Worm (Caenorhabditis elegans): ENCODE results near the gene vps-41.

Gene vps-41

DNA sequence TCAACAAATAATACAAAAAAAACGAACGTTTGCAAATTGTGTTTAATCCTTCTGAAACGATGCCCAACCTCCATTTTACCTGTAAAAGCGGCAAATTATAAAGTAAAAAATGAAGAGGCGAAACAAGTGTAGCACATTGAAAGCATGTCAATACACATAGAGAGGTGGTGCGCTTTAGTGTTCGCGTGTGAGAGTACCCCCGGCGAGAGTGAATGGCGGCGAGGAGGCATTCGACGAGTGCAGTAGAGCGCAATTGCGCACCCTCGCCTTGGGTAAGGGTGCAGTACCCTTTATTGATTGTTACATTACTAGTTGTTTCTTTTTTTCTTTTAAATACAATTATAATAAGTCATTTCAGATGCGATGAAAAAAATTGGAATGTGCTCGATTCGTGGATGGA, 8.4 kb upstream of the vps-41 start, which contains the start of gene hst-6:
Gene hst-6, plus strand, starts transcription at position 353 of the 400 bp plus-strand sequence.
- peak; percentile 22 to 72 (median 33) for TF ChIP-seq ceh-82 (tag; optimal IDR thresholded peaks at IDR 0.05)
- peak; percentile 65 for TF ChIP-seq xbp-1 (tag; optimal IDR thresholded peaks at IDR 0.05)
- no peak for TF ChIP-seq pqm-1 (tag; optimal IDR thresholded peaks at IDR 0.05)
- TF ChIP-seq lin-35 (GFP tag; optimal IDR thresholded peaks at IDR 0.05) = peak; percentile 38 to 58
- TF ChIP-seq ets-5 (GFP tag; IDR thresholded peaks at IDR 0.05) = no peak
- TF ChIP-seq ces-1 (GFP tag; optimal IDR thresholded peaks at IDR 0.05) = no peak
- peak; percentile 49 for TF ChIP-seq nhr-90 (tag; optimal IDR thresholded peaks at IDR 0.05; ENCODE audit: poor library complexity)
- no peak for TF ChIP-seq nhr-11 (tag; optimal IDR thresholded peaks at IDR 0.05)
- TF ChIP-seq tlp-1 (tag; optimal IDR thresholded peaks at IDR 0.05) = no peak
- peak; percentile 33 for TF ChIP-seq lin-15B (tag; optimal IDR thresholded peaks at IDR 0.05)
- TF ChIP-seq sptf-1 (tag; optimal IDR thresholded peaks at IDR 0.05) = no peak
- TF ChIP-seq skn-1 (tag; optimal IDR thresholded peaks at IDR 0.05) = peak; percentile 62
- TF ChIP-seq fkh-8 (tag; optimal IDR thresholded peaks at IDR 0.05) = peak; percentile 19
- TF ChIP-seq fkh-4 (tag; optimal IDR thresholded peaks at IDR 0.05; ENCODE audit: borderline replicate concordance) = no peak
- no peak for TF ChIP-seq irx-1 (tag; optimal IDR thresholded peaks at IDR 0.05)
- TF ChIP-seq swsn-7 (tag; optimal IDR thresholded peaks at IDR 0.05) = peak; percentile 57
- no peak for TF ChIP-seq mdl-1 (tag; optimal IDR thresholded peaks at IDR 0.05)
- no peak for TF ChIP-seq nhr-77 (tag; optimal IDR thresholded peaks at IDR 0.05)
- TF ChIP-seq dsc-1 (tag; optimal IDR thresholded peaks at IDR 0.05) = peak; percentile 40
- TF ChIP-seq lin-14 (GFP tag; optimal IDR thresholded peaks at IDR 0.05) = peak; percentile 92
- TF ChIP-seq jun-1 (tag; optimal IDR thresholded peaks at IDR 0.05) = peak; percentile 20
- TF ChIP-seq nhr-47 (tag; optimal IDR thresholded peaks at IDR 0.05) = peak; percentile 65
- TF ChIP-seq efl-1 (optimal IDR thresholded peaks at IDR 0.05) = peak; percentile 28 to 43
- TF ChIP-seq efl-1 (GFP tag; optimal IDR thresholded peaks at IDR 0.05 in 1 of 2) = peak; percentile 22 to 82
- TF ChIP-seq ceh-63 (GFP tag; optimal IDR thresholded peaks at IDR 0.05) = no peak
- TF ChIP-seq dpl-1 (GFP tag; optimal IDR thresholded peaks at IDR 0.05) = peak in 2 of 3 experiments; percentile 16 to 35
- TF ChIP-seq snu-23 (GFP tag; optimal IDR thresholded peaks at IDR 0.05) = peak; percentile 69
- TF ChIP-seq nhr-85 (tag) = peak; percentile 51
- peak; percentile 54 for TF ChIP-seq tbx-2 (tag; optimal IDR thresholded peaks at IDR 0.05)
- peak; percentile 28 for TF ChIP-seq fos-1 (tag; optimal IDR thresholded peaks at IDR 0.05)
- no peak for TF ChIP-seq ama-1 (optimal IDR thresholded peaks at IDR 0.05)
- peak; percentile 66 for TF ChIP-seq mep-1 (tag; optimal IDR thresholded peaks at IDR 0.05)
- TF ChIP-seq vab-15 (tag; optimal IDR thresholded peaks at IDR 0.05) = no peak
- TF ChIP-seq zip-4 (GFP tag; optimal IDR thresholded peaks at IDR 0.05) = no peak
- peak; percentile 45 to 52 for TF ChIP-seq lsy-2 (tag; optimal IDR thresholded peaks at IDR 0.05)
- TF ChIP-seq hpl-2 (GFP tag; optimal IDR thresholded peaks at IDR 0.05) = no peak
- TF ChIP-seq snpc-4 (tag; optimal IDR thresholded peaks at IDR 0.05) = peak; percentile 37
- TF ChIP-seq rnt-1 (tag; optimal IDR thresholded peaks at IDR 0.05) = peak; percentile 56
- TF ChIP-seq grh-1 (GFP tag; IDR thresholded peaks at IDR 0.05) = no peak
- peak; percentile 70 for TF ChIP-seq unc-130 (tag; optimal IDR thresholded peaks at IDR 0.05)
- no peak for TF ChIP-seq aly-2 (tag; optimal IDR thresholded peaks at IDR 0.05)
- TF ChIP-seq nhr-19 (GFP tag; conservative IDR thresholded peaks at IDR 0.05) = peak; percentile 37
- peak; percentile 67 for TF ChIP-seq nhr-20 (tag; optimal IDR thresholded peaks at IDR 0.05)
- no peak for TF ChIP-seq nhr-76 (tag; optimal IDR thresholded peaks at IDR 0.05)
- TF ChIP-seq fkh-10 (GFP tag; optimal IDR thresholded peaks at IDR 0.05) = no peak
- peak in 1 of 2 experiments; percentile 6 for TF ChIP-seq ztf-11 (tag; optimal IDR thresholded peaks at IDR 0.05)
- no peak for TF ChIP-seq Y116A8C.19 (tag; optimal IDR thresholded peaks at IDR 0.05; ENCODE audit: borderline replicate concordance)
- TF ChIP-seq ceh-90 (tag; optimal IDR thresholded peaks at IDR 0.05) = no peak
- peak; percentile 47 for TF ChIP-seq unc-86 (tag; optimal IDR thresholded peaks at IDR 0.05)
- TF ChIP-seq hlh-17 (GFP tag; optimal IDR thresholded peaks at IDR 0.05; ENCODE audit: borderline replicate concordance) = no peak
- TF ChIP-seq C16A3.4 (tag; optimal IDR thresholded peaks at IDR 0.05) = peak; percentile 74
- TF ChIP-seq mab-9 (GFP tag; IDR thresholded peaks at IDR 0.05) = no peak
- TF ChIP-seq F16B12.6 (tag; optimal IDR thresholded peaks at IDR 0.05) = peak; percentile 8
- no peak for TF ChIP-seq aha-1 (tag; optimal IDR thresholded peaks at IDR 0.05)
- TF ChIP-seq sup-37 (GFP tag; optimal IDR thresholded peaks at IDR 0.05) = no peak
